Fruit fly (Drosophila melanogaster) whole organism: Measurements from ENCODE around the gene sra.

Experiments used
- CG8478 ChIP-seq: fragments of >200 bp; optimal IDR thresholded peaks from 2 replicates; lab custom pipeline; 2018; ENCODE audit warnings: inconsistent platforms
- Dll ChIP-seq: fragments of >200 bp; optimal IDR thresholded peaks from 2 replicates; lab custom pipeline; 2017
- EcR ChIP-seq, 2 experiments: fragments of >200 bp; optimal IDR thresholded peaks; 2 replicates each; lab custom pipeline; 2017; ENCODE audit warnings: missing biosample characterization in 2 of 2, missing genetic modification characterization in 2 of 2, missing genetic modification reagents in 2 of 2
- pan ChIP-seq: fragments of >200 bp; optimal IDR thresholded peaks from 2 replicates; lab custom pipeline; 2017
- psq ChIP-seq: fragments of >200 bp; optimal IDR thresholded peaks from 2 replicates; lab custom pipeline; 2017
- usp ChIP-seq: fragments of >200 bp; optimal IDR thresholded peaks from 2 replicates; lab custom pipeline; 2017; ENCODE audit warnings: missing biosample characterization, missing genetic modification characterization, mixed read lengths

dm6 chr3R:16187737-16188136 lies 938 bp downstream of the sra start:
- TF ChIP-seq Dll (no peak), usp (GFP tag; lab: Kevin White, UChicago) (no peak), CG8478 (lab: Kevin White, UChicago) (no peak), psq (no peak), EcR (GFP tag; optimal IDR thresholded peaks at IDR 0.05; lab: Kevin White, UChicago) (no peak), pan (lab: Kevin White, UChicago) (no peak)
